Worm (Caenorhabditis elegans): ENCODE results near the gene haf-8.

DNA sequence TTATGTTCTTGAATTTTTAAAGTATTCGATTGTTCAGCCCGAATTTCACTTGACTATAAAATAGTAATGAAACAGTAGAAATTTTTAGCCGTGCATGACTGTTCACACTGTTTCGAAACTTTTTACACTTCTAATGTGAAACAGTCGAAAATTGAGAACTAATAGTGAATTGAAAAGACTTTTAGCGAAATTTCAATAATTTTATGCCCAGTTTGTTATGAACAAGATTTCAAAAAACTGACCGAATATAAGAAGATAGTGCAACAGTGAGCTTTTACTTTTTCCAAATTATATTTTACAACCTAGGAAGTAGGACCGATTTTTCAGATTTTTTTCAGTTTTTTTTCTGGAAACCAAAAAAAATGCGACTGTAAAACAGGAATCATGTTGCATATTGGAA, 5.2 kb upstream of the haf-8 start:
- TF ChIP-seq him-1 (tag; optimal IDR thresholded peaks at IDR 0.05) (no peak), dao-5 (tag; optimal IDR thresholded peaks at IDR 0.05) (no peak)
